Worm (Caenorhabditis elegans) whole organism, L1 larva: ENCODE data around the gene fut-3.

Source experiments
- Y116A8C.19 ChIP-seq: sonication (generic microtip); optimal IDR thresholded peaks from 2 replicates; lab custom pipeline; 2016; ENCODE audit warnings: missing compliant biosample characterization, missing genetic modification characterization, borderline replicate concordance
- alr-1 ChIP-seq: fragments of 200-800 bp; sonication (Bioruptor generic); optimal IDR thresholded peaks from 2 replicates; lab custom pipeline; 2018; ENCODE audit warnings: borderline replicate concordance, mild to moderate bottlenecking, missing genetic modification characterization, missing compliant biosample characterization
- aly-2 ChIP-seq: fragments of 150-350 bp; optimal IDR thresholded peaks from 2 replicates; lab custom pipeline; 2014; ENCODE audit warnings: missing biosample characterization, missing genetic modification characterization
- ama-1 ChIP-seq: fragments of 150-350 bp; optimal IDR thresholded peaks from 2 replicates; lab custom pipeline; 2014
- blmp-1 ChIP-seq: fragments of 150-350 bp; optimal IDR thresholded peaks from 2 replicates; lab custom pipeline; 2014; ENCODE audit warnings: missing biosample characterization, missing genetic modification characterization
- ceh-63 ChIP-seq: fragments of 200-800 bp; sonication (Bioruptor generic); optimal IDR thresholded peaks from 2 replicates; lab custom pipeline; 2018; ENCODE audit warnings: mild to moderate bottlenecking, missing genetic modification characterization, missing compliant biosample characterization
- ceh-82 ChIP-seq, 3 experiments: fragments of 150-350 bp in 1 of 3; sonication (generic microtip) in 2 of 3; optimal IDR thresholded peaks; 2 replicates each; lab custom pipeline; 2014 to 2017; ENCODE audit warnings: missing biosample characterization in 3 of 3, missing genetic modification characterization in 3 of 3
- ceh-90 ChIP-seq: sonication (generic microtip); optimal IDR thresholded peaks from 2 replicates; lab custom pipeline; 2016; ENCODE audit warnings: missing genetic modification characterization, missing compliant biosample characterization
- dpl-1 ChIP-seq, 3 experiments: fragments of 150-350 bp in 2 of 3; sonication (generic microtip) in 1 of 3; optimal IDR thresholded peaks; 2 replicates each; lab custom pipeline; 2014 to 2017; ENCODE audit warnings: missing biosample characterization in 3 of 3, missing genetic modification characterization in 3 of 3, missing genetic modification reagents in 3 of 3
- egl-27 ChIP-seq, 2 experiments: fragments of 150-350 bp in 1 of 2; sonication (generic microtip); optimal IDR thresholded peaks; 3 replicates each; lab custom pipeline; 2017 to 2018; ENCODE audit warnings: missing biosample characterization in 2 of 2, missing genetic modification characterization in 2 of 2, missing genetic modification reagents in 2 of 2
- elt-2 ChIP-seq: sonication (generic microtip); optimal IDR thresholded peaks from 2 replicates; lab custom pipeline; 2016; ENCODE audit warnings: missing genetic modification characterization, mild to moderate bottlenecking, inconsistent platforms, missing compliant biosample characterization, missing genetic modification reagents
- elt-3 ChIP-seq, 6 experiments: fragments of 150-350 bp in 1 of 6; sonication (generic microtip); optimal IDR thresholded peaks; 2 replicates each; lab custom pipeline; 2017 to 2018; ENCODE audit warnings: missing biosample characterization in 6 of 6, missing genetic modification characterization in 6 of 6, inconsistent platforms in 1 of 6
- fkh-10 ChIP-seq: sonication (generic microtip); optimal IDR thresholded peaks from 2 replicates; lab custom pipeline; 2017; ENCODE audit warnings: missing biosample characterization, missing genetic modification reagents, missing genetic modification characterization
- fkh-4 ChIP-seq: sonication (generic microtip); optimal IDR thresholded peaks from 2 replicates; lab custom pipeline; 2016; ENCODE audit warnings: missing compliant biosample characterization, missing genetic modification characterization, borderline replicate concordance
- fkh-8 ChIP-seq: sonication (generic microtip); optimal IDR thresholded peaks from 2 replicates; lab custom pipeline; 2016; ENCODE audit warnings: mild to moderate bottlenecking, missing genetic modification characterization, missing compliant biosample characterization
- fos-1 ChIP-seq: fragments of 150-350 bp; optimal IDR thresholded peaks from 2 replicates; lab custom pipeline; 2014; ENCODE audit warnings: missing biosample characterization, missing genetic modification characterization
- hlh-17 ChIP-seq: fragments of 200-800 bp; sonication (Bioruptor generic); optimal IDR thresholded peaks from 2 replicates; lab custom pipeline; 2018; ENCODE audit warnings: missing genetic modification characterization, mild to moderate bottlenecking, missing compliant biosample characterization, moderate library complexity, borderline replicate concordance
- irx-1 ChIP-seq: sonication (generic microtip); optimal IDR thresholded peaks from 2 replicates; lab custom pipeline; 2016; ENCODE audit warnings: missing genetic modification characterization, missing compliant biosample characterization
- lin-13 ChIP-seq: fragments of 150-350 bp; optimal IDR thresholded peaks from 2 replicates; lab custom pipeline; 2014; ENCODE audit warnings: missing biosample characterization, missing genetic modification reagents, missing genetic modification characterization
- lin-14 ChIP-seq: fragments of 200-800 bp; sonication (Bioruptor generic); optimal IDR thresholded peaks from 2 replicates; lab custom pipeline; 2018; ENCODE audit warnings: mild to moderate bottlenecking, missing genetic modification characterization, moderate library complexity, missing compliant biosample characterization
- lin-35 ChIP-seq, 2 experiments: fragments of 150-350 bp; optimal IDR thresholded peaks; 2 replicates each; lab custom pipeline; 2014; ENCODE audit warnings: missing biosample characterization in 2 of 2, missing genetic modification characterization in 2 of 2, missing genetic modification reagents in 2 of 2
- lsy-2 ChIP-seq, 2 experiments: fragments of 150-350 bp; optimal IDR thresholded peaks; 2 replicates each; lab custom pipeline; 2014; ENCODE audit warnings: missing biosample characterization in 2 of 2, missing genetic modification characterization in 2 of 2
- mdl-1 ChIP-seq, 2 experiments: fragments of 150-350 bp; optimal IDR thresholded peaks; 2 replicates each; lab custom pipeline; 2014 to 2017; ENCODE audit warnings: missing biosample characterization in 2 of 2, missing genetic modification characterization in 2 of 2, inconsistent platforms in 1 of 2
- mef-2 ChIP-seq: fragments of 150-350 bp; optimal IDR thresholded peaks from 2 replicates; lab custom pipeline; 2014; ENCODE audit warnings: missing biosample characterization, missing genetic modification characterization
- mep-1 ChIP-seq: fragments of 150-350 bp; optimal IDR thresholded peaks from 2 replicates; lab custom pipeline; 2014; ENCODE audit warnings: missing biosample characterization, missing genetic modification characterization
- nhr-19 ChIP-seq: fragments of 200-800 bp; sonication (Bioruptor generic); conservative IDR thresholded peaks from 2 replicates; pipeline ENCODE4 v1.3.6; 2022; ENCODE audit warnings: missing genetic modification characterization, missing compliant biosample characterization
- nhr-237 ChIP-seq: fragments of 150-350 bp; optimal IDR thresholded peaks from 2 replicates; lab custom pipeline; 2014; ENCODE audit warnings: missing biosample characterization, missing genetic modification characterization
- nhr-71 ChIP-seq: sonication (generic microtip); optimal IDR thresholded peaks from 2 replicates; lab custom pipeline; 2016; ENCODE audit warnings: mild to moderate bottlenecking, missing genetic modification characterization, moderate library complexity, missing compliant biosample characterization
- nhr-77 ChIP-seq: fragments of 150-350 bp; optimal IDR thresholded peaks from 2 replicates; lab custom pipeline; 2014; ENCODE audit warnings: missing biosample characterization, missing genetic modification characterization
- nhr-84 ChIP-seq: sonication (generic microtip); optimal IDR thresholded peaks from 2 replicates; lab custom pipeline; 2017; ENCODE audit warnings: missing biosample characterization, missing genetic modification characterization
- nhr-90 ChIP-seq: sonication (generic microtip); optimal IDR thresholded peaks from 2 replicates; lab custom pipeline; 2016; ENCODE audit warnings: mild to moderate bottlenecking, missing genetic modification characterization, missing compliant biosample characterization; ENCODE audit not compliant: poor library complexity
- pag-3 ChIP-seq: sonication (generic microtip); optimal IDR thresholded peaks from 2 replicates; lab custom pipeline; 2017; ENCODE audit warnings: missing genetic modification characterization, mild to moderate bottlenecking, missing compliant biosample characterization, antibody characterized with exemption, borderline replicate concordance; ENCODE audit not compliant: insufficient read depth
- pqm-1 ChIP-seq: sonication (generic microtip); optimal IDR thresholded peaks from 3 replicates; lab custom pipeline; 2017; ENCODE audit warnings: missing biosample characterization, missing genetic modification characterization
- skn-1 ChIP-seq: fragments of 150-350 bp; optimal IDR thresholded peaks from 2 replicates; lab custom pipeline; 2014; ENCODE audit warnings: missing biosample characterization, missing genetic modification characterization
- snpc-4 ChIP-seq: fragments of 150-350 bp; optimal IDR thresholded peaks from 2 replicates; lab custom pipeline; 2014; ENCODE audit warnings: missing biosample characterization, missing genetic modification characterization
- sox-4 ChIP-seq: sonication (generic microtip); optimal IDR thresholded peaks from 2 replicates; lab custom pipeline; 2016; ENCODE audit warnings: missing genetic modification characterization, missing compliant biosample characterization
- sptf-1 ChIP-seq: fragments of 150-350 bp; optimal IDR thresholded peaks from 2 replicates; lab custom pipeline; 2014; ENCODE audit warnings: missing biosample characterization, missing genetic modification characterization
- sup-37 ChIP-seq: fragments of 200-800 bp; sonication (Bioruptor generic); optimal IDR thresholded peaks from 2 replicates; lab custom pipeline; 2018; ENCODE audit warnings: mild to moderate bottlenecking, missing genetic modification characterization, missing compliant biosample characterization
- swsn-7 ChIP-seq: sonication (generic microtip); optimal IDR thresholded peaks from 2 replicates; lab custom pipeline; 2016; ENCODE audit warnings: missing genetic modification characterization, missing compliant biosample characterization
- unc-62 ChIP-seq: fragments of 150-350 bp; optimal IDR thresholded peaks from 2 replicates; lab custom pipeline; 2014; ENCODE audit warnings: missing biosample characterization, missing genetic modification reagents, missing genetic modification characterization
- unc-98 ChIP-seq: fragments of 200-800 bp; sonication (Bioruptor generic); IDR thresholded peaks from 2 replicates; pipeline ENCODE4 v1.3.6; 2022; ENCODE audit warnings: missing genetic modification characterization, missing compliant biosample characterization
- vab-15 ChIP-seq: sonication (generic microtip); optimal IDR thresholded peaks from 2 replicates; lab custom pipeline; 2017; ENCODE audit warnings: missing genotype, mild to moderate bottlenecking, missing genetic modification characterization, missing compliant biosample characterization
- zag-1 ChIP-seq: fragments of 150-350 bp; optimal IDR thresholded peaks from 2 replicates; lab custom pipeline; 2014; ENCODE audit warnings: missing biosample characterization, missing genetic modification characterization
- zip-4 ChIP-seq: fragments of 200-800 bp; sonication (Bioruptor generic); optimal IDR thresholded peaks from 2 replicates; lab custom pipeline; 2018; ENCODE audit warnings: mild to moderate bottlenecking, missing genetic modification characterization, moderate library complexity, missing compliant biosample characterization

The fut-3 gene

ce11 chrII:5680703-5681102, 21.1 kb upstream of the fut-3 start, which contains the start of gene flp-27:
Gene flp-27 (plus strand): TSS chrII:5681003.
- TF ChIP-seq dpl-1 (GFP tag; optimal IDR thresholded peaks at IDR 0.05; lab: Kevin White, UChicago), result no peak
- no peak for TF ChIP-seq vab-15 (tag; lab: Kevin White, UChicago)
- no peak for TF ChIP-seq fos-1 (tag; lab: Kevin White, UChicago)
- TF ChIP-seq pqm-1, result no peak
- no peak for TF ChIP-seq nhr-237 (tag; lab: Kevin White, UChicago)
- TF ChIP-seq zag-1, result no peak
- no peak for TF ChIP-seq elt-3 (tag; optimal IDR thresholded peaks at IDR 0.05; lab: Kevin White, UChicago)
- no peak for TF ChIP-seq blmp-1 (tag; lab: Kevin White, UChicago)
- TF ChIP-seq sox-4 (tag; lab: Kevin White, UChicago), result no peak
- TF ChIP-seq ceh-63 (GFP tag; lab: Kevin White, UChicago), result no peak
- TF ChIP-seq pag-3, result no peak
- no peak for TF ChIP-seq skn-1 (tag; lab: Kevin White, UChicago)
- TF ChIP-seq elt-2 (tag; lab: Kevin White, UChicago), result no peak
- no peak for TF ChIP-seq sup-37 (GFP tag; lab: Kevin White, UChicago)
- no peak for TF ChIP-seq aly-2 (tag; lab: Kevin White, UChicago)
- no peak for TF ChIP-seq zip-4
- no peak for TF ChIP-seq lin-35 (GFP tag; optimal IDR thresholded peaks at IDR 0.05; lab: Kevin White, UChicago)

ce11 chrII:5669580-5669979, 10.0 kb upstream of the fut-3 start, which contains the start of gene C25H3.17:
Gene C25H3.17 (minus strand): TSS chrII:5669680.
- TF ChIP-seq nhr-84 (tag; lab: Kevin White, UChicago) (no peak), dpl-1 (GFP tag; optimal IDR thresholded peaks at IDR 0.05; lab: Kevin White, UChicago) (no peak), mep-1 (tag; lab: Kevin White, UChicago) (no peak), irx-1 (tag; lab: Kevin White, UChicago) (no peak), lin-13 (GFP tag; lab: Kevin White, UChicago) (no peak), fkh-10 (GFP tag; lab: Kevin White, UChicago) (no peak), unc-98 (no peak), nhr-90 (no peak), nhr-19 (no peak), sox-4 (tag; lab: Kevin White, UChicago) (no peak), nhr-77 (tag; lab: Kevin White, UChicago) (no peak), ama-1 (lab: Kevin White, UChicago) (no peak), ceh-90 (tag; lab: Kevin White, UChicago) (no peak), lsy-2 (tag; optimal IDR thresholded peaks at IDR 0.05; lab: Kevin White, UChicago) (no peak), snpc-4 (tag; lab: Kevin White, UChicago) (no peak), zag-1 (no peak)

ce11 chrII:5668830-5669229, 9.3 kb upstream of the fut-3 start, which contains the start of gene C25H3.7:
Gene C25H3.7 (minus strand): TSS chrII:5668930.
- TF ChIP-seq nhr-19 (no peak), alr-1 (no peak), nhr-71 (tag; lab: Kevin White, UChicago) (no peak), elt-3 (tag; optimal IDR thresholded peaks at IDR 0.05; lab: Kevin White, UChicago) (no peak), skn-1 (tag; lab: Kevin White, UChicago) (no peak), blmp-1 (tag; lab: Kevin White, UChicago) (no peak), ceh-90 (tag; lab: Kevin White, UChicago) (no peak)
- TF ChIP-seq, all 84 proteins: peak for 0

ce11 chrII:5667540-5667939, 8.0 kb upstream of the fut-3 start:
- TF ChIP-seq skn-1 (tag; lab: Kevin White, UChicago) (no peak), nhr-71 (tag; lab: Kevin White, UChicago) (no peak)

DNA sequence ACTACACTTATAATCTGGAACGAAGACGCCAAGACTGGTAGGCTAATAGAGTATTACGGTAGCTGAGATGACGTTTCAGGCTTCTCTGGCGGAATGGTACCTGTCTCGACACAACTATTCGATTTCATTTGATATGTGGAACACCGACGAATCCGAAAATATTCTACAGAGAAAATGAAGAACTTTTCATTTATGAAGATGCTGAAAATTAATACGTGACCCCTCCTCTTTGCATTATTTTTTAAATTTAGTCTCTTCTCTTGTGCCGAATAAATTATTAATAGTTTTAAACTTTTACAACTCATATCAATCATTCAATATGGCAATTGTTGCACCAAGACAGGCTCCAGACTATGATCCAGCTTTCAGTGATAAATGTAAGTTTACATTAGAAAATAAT, 6.4 kb upstream of the fut-3 start, which contains the start of gene C25H3.16:
Gene C25H3.16, plus strand, starts transcription at position 301 of the 400 bp plus-strand sequence.
- TF ChIP-seq unc-98 (no peak), swsn-7 (tag; lab: Kevin White, UChicago) (no peak), sptf-1 (tag; lab: Kevin White, UChicago) (no peak), elt-3 (tag; optimal IDR thresholded peaks at IDR 0.05; lab: Kevin White, UChicago) (no peak), hlh-17 (GFP tag; lab: Kevin White, UChicago) (no peak), ceh-82 (tag; optimal IDR thresholded peaks at IDR 0.05; lab: Kevin White, UChicago) (no peak), unc-62 (GFP tag; lab: Kevin White, UChicago) (no peak), dpl-1 (GFP tag; optimal IDR thresholded peaks at IDR 0.05; lab: Kevin White, UChicago) (no peak), ceh-63 (GFP tag; lab: Kevin White, UChicago) (no peak), mdl-1 (tag; optimal IDR thresholded peaks at IDR 0.05; lab: Kevin White, UChicago) (no peak), zip-4 (no peak), mef-2 (no peak), fkh-8 (tag; lab: Kevin White, UChicago) (no peak), lin-14 (GFP tag; lab: Kevin White, UChicago) (no peak), Y116A8C.19 (tag; lab: Kevin White, UChicago) (no peak), egl-27 (tag; optimal IDR thresholded peaks at IDR 0.05; lab: Kevin White, UChicago) (no peak), fkh-4 (tag; lab: Kevin White, UChicago) (no peak)
